Worm (Caenorhabditis elegans): ENCODE data around the gene lon-8.
A peak's percentile ranks its signal among the peaks of the same experiment; 100 is the strongest.

lon-8 gene

DNA sequence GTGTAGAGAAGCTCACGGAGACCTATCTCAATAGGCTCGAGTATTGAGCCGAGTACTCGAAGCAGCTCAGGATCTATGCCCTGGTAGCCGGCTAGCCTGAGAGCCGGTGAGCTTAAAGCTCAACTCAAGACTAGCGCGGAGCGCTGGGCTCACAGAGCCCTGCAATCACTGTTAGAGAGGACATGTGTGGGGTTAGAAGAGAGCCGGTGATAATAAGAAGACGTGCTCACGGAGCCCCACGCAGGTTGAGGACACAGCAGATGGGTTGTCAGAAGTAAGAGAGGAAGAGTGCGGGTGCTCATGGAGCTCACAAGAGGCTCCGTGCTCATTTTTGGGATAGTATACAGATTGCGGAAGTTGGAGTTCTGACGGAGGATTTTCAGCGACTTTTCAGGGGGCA lies 48.9 kb downstream of the lon-8 start:
- TF ChIP-seq ceh-16 (tag; optimal IDR thresholded peaks at IDR 0.05) (no peak), elt-3 (tag; optimal IDR thresholded peaks at IDR 0.05) (no peak), elt-1 (tag; optimal IDR thresholded peaks at IDR 0.05) (no peak), ztf-1 (GFP tag; conservative IDR thresholded peaks at IDR 0.05) (0 out of 2 replicates have a peak, but pooled peaks have one; percentile 59), lsy-2 (tag; optimal IDR thresholded peaks at IDR 0.05) (no peak), ama-1 (optimal IDR thresholded peaks at IDR 0.05) (no peak), nhr-12 (tag; optimal IDR thresholded peaks at IDR 0.05) (no peak), ztf-4 (tag; optimal IDR thresholded peaks at IDR 0.05) (no peak)

DNA sequence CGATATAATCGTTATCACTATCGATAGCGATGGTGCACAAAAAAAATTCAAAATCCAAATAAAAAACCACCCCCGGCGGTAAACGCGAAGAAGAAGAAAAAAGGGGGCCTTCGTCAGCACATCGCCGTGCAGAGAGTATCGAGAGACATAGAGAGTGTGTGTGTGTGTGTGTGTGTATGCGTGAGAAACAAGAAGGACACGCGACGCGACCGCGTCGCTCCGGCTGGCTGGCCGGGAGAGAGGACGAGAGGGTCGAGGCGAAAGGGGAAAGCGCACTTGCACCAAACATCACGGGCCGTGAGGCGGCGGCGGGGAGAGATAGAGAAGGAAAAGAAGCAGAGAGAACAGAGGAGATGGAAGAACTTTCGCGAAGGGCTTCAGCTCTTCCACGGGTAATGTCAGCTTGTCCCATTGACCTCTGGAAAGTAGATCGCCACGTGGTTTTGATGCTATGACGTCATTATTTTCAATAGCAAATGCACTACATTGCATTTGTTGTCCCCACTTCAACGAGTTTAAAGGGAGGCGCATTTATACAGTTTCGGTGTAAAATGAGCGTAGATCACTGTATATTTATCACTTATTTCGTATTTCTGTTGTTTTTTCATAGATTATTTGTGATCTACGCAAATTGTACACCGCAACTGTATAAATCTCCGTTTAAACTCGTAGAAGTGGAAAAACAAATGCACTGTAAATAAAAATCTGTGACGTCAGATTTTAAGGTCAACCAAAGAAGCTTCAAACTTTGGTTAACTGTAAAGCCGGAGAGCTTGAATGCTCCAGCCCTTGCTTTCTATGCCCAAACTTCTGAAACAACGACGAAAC lies 49.8 kb downstream of the lon-8 start, which contains the start of gene Y59A8B.24:
TSS of gene Y59A8B.24 (plus strand) at position 778 of the 828 bp plus-strand sequence.
- TF ChIP-seq C34F6.9 (tag; optimal IDR thresholded peaks at IDR 0.05), result peak; percentile 98
- TF ChIP-seq unc-62 (GFP tag; optimal IDR thresholded peaks at IDR 0.05), result no peak
- peak; percentile 75 for TF ChIP-seq fos-1 (tag; optimal IDR thresholded peaks at IDR 0.05)
- TF ChIP-seq nhr-237 (tag; optimal IDR thresholded peaks at IDR 0.05), result no peak
- peak; percentile 55 to 76 for TF ChIP-seq mdl-1 (tag; optimal IDR thresholded peaks at IDR 0.05)
- TF ChIP-seq aly-2 (tag; optimal IDR thresholded peaks at IDR 0.05), result no peak
- TF ChIP-seq crh-2 (tag; optimal IDR thresholded peaks at IDR 0.05), result peak; percentile 95
- no peak for TF ChIP-seq dmd-4 (tag; optimal IDR thresholded peaks at IDR 0.05)
- peak; percentile 47 for TF ChIP-seq unc-39 (tag; optimal IDR thresholded peaks at IDR 0.05)
- TF ChIP-seq F13H6.1 (tag; optimal IDR thresholded peaks at IDR 0.05), result peak; percentile 95
- peak; percentile 94 for TF ChIP-seq nhr-129 (tag; optimal IDR thresholded peaks at IDR 0.05)
- TF ChIP-seq lin-39 (tag; optimal IDR thresholded peaks at IDR 0.05), result no peak
- peak; percentile 93 for TF ChIP-seq sma-3 (GFP tag; optimal IDR thresholded peaks at IDR 0.05)
- TF ChIP-seq egl-27 (tag; optimal IDR thresholded peaks at IDR 0.05), result peak; percentile 69
- peak; percentile 91 for TF ChIP-seq nhr-25 (tag; optimal IDR thresholded peaks at IDR 0.05)
- no peak for TF ChIP-seq ztf-11 (tag; optimal IDR thresholded peaks at IDR 0.05)
- peak; percentile 88 for TF ChIP-seq lin-11 (tag; optimal IDR thresholded peaks at IDR 0.05)
- TF ChIP-seq skn-1 (tag; optimal IDR thresholded peaks at IDR 0.05), result no peak
- TF ChIP-seq peb-1 (tag; optimal IDR thresholded peaks at IDR 0.05), result no peak
- peak; percentile 84 for TF ChIP-seq ama-1 (optimal IDR thresholded peaks at IDR 0.05)
- TF ChIP-seq sma-9 (GFP tag; optimal IDR thresholded peaks at IDR 0.05), result peak; percentile 86
- no peak for TF ChIP-seq sma-9 (tag; optimal IDR thresholded peaks at IDR 0.05)
- peak; percentile 36 for TF ChIP-seq ceh-82 (tag; optimal IDR thresholded peaks at IDR 0.05)
- peak; percentile 89 for TF ChIP-seq mab-5 (tag; optimal IDR thresholded peaks at IDR 0.05)
- TF ChIP-seq nhr-10 (tag; optimal IDR thresholded peaks at IDR 0.05), result no peak
- peak; percentile 73 for TF ChIP-seq ceh-16 (tag; optimal IDR thresholded peaks at IDR 0.05)
- peak; percentile 72 for TF ChIP-seq gmeb-1 (tag; optimal IDR thresholded peaks at IDR 0.05)
- peak; percentile 95 for TF ChIP-seq lin-13 (GFP tag; optimal IDR thresholded peaks at IDR 0.05)
- peak; percentile 78 for TF ChIP-seq nhr-6 (tag; optimal IDR thresholded peaks at IDR 0.05)
- peak; percentile 85 for TF ChIP-seq snpc-4 (tag; optimal IDR thresholded peaks at IDR 0.05)
- TF ChIP-seq elt-1 (tag; optimal IDR thresholded peaks at IDR 0.05), result no peak
- peak; percentile 87 for TF ChIP-seq nhr-21 (tag; optimal IDR thresholded peaks at IDR 0.05)
- TF ChIP-seq ztf-4 (tag; optimal IDR thresholded peaks at IDR 0.05), result peak; percentile 76
- TF ChIP-seq nhr-12 (tag; optimal IDR thresholded peaks at IDR 0.05), result no peak
- TF ChIP-seq lsy-2 (tag; optimal IDR thresholded peaks at IDR 0.05), result peak; percentile 68 to 91
- TF ChIP-seq mbf-1 (tag; optimal IDR thresholded peaks at IDR 0.05), result no peak
- no peak for TF ChIP-seq R02D3.7 (tag; optimal IDR thresholded peaks at IDR 0.05)
- peak; percentile 37 for TF ChIP-seq ZK546.5 (tag; optimal IDR thresholded peaks at IDR 0.05)
- TF ChIP-seq elt-3 (tag; optimal IDR thresholded peaks at IDR 0.05), result no peak
- peak; percentile 70 for TF ChIP-seq zag-1 (tag; optimal IDR thresholded peaks at IDR 0.05)
- TF ChIP-seq ztf-1 (GFP tag; conservative IDR thresholded peaks at IDR 0.05), result no peak
- TF ChIP-seq unc-55 (GFP tag; optimal IDR thresholded peaks at IDR 0.05), result peak; percentile 97
- TF ChIP-seq blmp-1 (tag; optimal IDR thresholded peaks at IDR 0.05; ENCODE audit: insufficient read depth), result peak; percentile 72
- peak; percentile 5 for TF ChIP-seq nhr-77 (tag; optimal IDR thresholded peaks at IDR 0.05)
- TF ChIP-seq Y55F3AM.14 (GFP tag; optimal IDR thresholded peaks at IDR 0.05), result peak; percentile 83
- TF ChIP-seq nhr-23 (tag; optimal IDR thresholded peaks at IDR 0.05), result no peak
- TF ChIP-seq sem-4 (tag; optimal IDR thresholded peaks at IDR 0.05), result peak; percentile 76
- no peak for TF ChIP-seq alr-1 (tag; optimal IDR thresholded peaks at IDR 0.05)
- TF ChIP-seq nhr-11 (tag; optimal IDR thresholded peaks at IDR 0.05), result no peak

Measured in whole organism, L2 larva.